Fruit fly (Drosophila melanogaster) whole organism, embryonic: Measurements from ENCODE around the gene EMC5.

ENCODE experiments used
- BEAF-32 ChIP-seq: fragments of 200-800 bp; sonication (Bioruptor generic); optimal IDR thresholded peaks from 3 replicates; lab custom pipeline; 2017; ENCODE audit warnings: missing biosample characterization, missing genetic modification characterization, mild to moderate bottlenecking, moderate library complexity, missing genetic modification reagents
- CG10147 ChIP-seq: fragments of 200-800 bp; sonication (Bioruptor generic); optimal IDR thresholded peaks from 2 replicates; lab custom pipeline; 2019; ENCODE audit warnings: missing biosample characterization, mild to moderate bottlenecking, missing genetic modification characterization, moderate library complexity
- CG10543 ChIP-seq: fragments of 200-800 bp; sonication (Bioruptor generic); optimal IDR thresholded peaks from 3 replicates; lab custom pipeline; 2017; ENCODE audit warnings: missing biosample characterization, mild to moderate bottlenecking, missing genetic modification characterization, moderate library complexity
- CG10565 ChIP-seq: fragments of 200-800 bp; sonication (Bioruptor generic); optimal IDR thresholded peaks from 3 replicates; lab custom pipeline; 2016; ENCODE audit warnings: missing biosample characterization, mild to moderate bottlenecking, missing genetic modification characterization
- CG11560 ChIP-seq: fragments of 200-800 bp; sonication (Bioruptor generic); IDR thresholded peaks from 3 replicates; pipeline ENCODE4 v1.3.6; 2022; ENCODE audit warnings: missing biosample characterization, missing genetic modification characterization
- CG12071 ChIP-seq: fragments of 200-800 bp; sonication (Bioruptor generic); optimal IDR thresholded peaks from 3 replicates; lab custom pipeline; 2018; ENCODE audit warnings: missing biosample characterization, mild to moderate bottlenecking, missing genetic modification characterization
- CG12942 ChIP-seq: fragments of 200-800 bp; sonication (Bioruptor generic); optimal IDR thresholded peaks from 3 replicates; lab custom pipeline; 2016; ENCODE audit warnings: missing biosample characterization, missing genetic modification characterization
- CG15073 ChIP-seq: fragments of 200-800 bp; sonication (Bioruptor generic); optimal IDR thresholded peaks from 2 replicates; lab custom pipeline; 2016; ENCODE audit warnings: missing biosample characterization, missing genetic modification characterization
- CG17612 ChIP-seq: fragments of 200-800 bp; sonication (Bioruptor generic); IDR thresholded peaks from 2 replicates; pipeline ENCODE4 v1.3.6; 2022; ENCODE audit warnings: missing biosample characterization, missing genetic modification characterization
- CG18262 ChIP-seq: fragments of 200-800 bp; optimal IDR thresholded peaks from 3 replicates; lab custom pipeline; 2019; ENCODE audit warnings: missing biosample characterization, mild to moderate bottlenecking, missing genetic modification characterization, moderate library complexity
- CG2129 ChIP-seq: fragments of 200-800 bp; sonication (Bioruptor generic); IDR thresholded peaks from 2 replicates; pipeline ENCODE4 v1.3.6; 2022; ENCODE audit warnings: missing biosample characterization, missing genetic modification characterization; ENCODE audit not compliant: partially characterized antibody
- CG2678 ChIP-seq: fragments of 200-800 bp; sonication (Bioruptor generic); optimal IDR thresholded peaks from 3 replicates; lab custom pipeline; 2019; ENCODE audit warnings: missing biosample characterization, mild to moderate bottlenecking, missing genetic modification characterization, moderate library complexity
- CG30020 ChIP-seq: fragments of 200-800 bp; optimal IDR thresholded peaks from 2 replicates; lab custom pipeline; 2019; ENCODE audit warnings: missing biosample characterization, mild to moderate bottlenecking, missing genetic modification characterization, moderate library complexity
- CG33557 ChIP-seq: fragments of 200-800 bp; sonication (Bioruptor generic); optimal IDR thresholded peaks from 2 replicates; lab custom pipeline; 2019; ENCODE audit warnings: missing biosample characterization, mild to moderate bottlenecking, missing genetic modification characterization, moderate library complexity
- CG3726 ChIP-seq: fragments of 200-800 bp; sonication (Bioruptor generic); IDR thresholded peaks from 3 replicates; pipeline ENCODE4, ENCODE4 v1.3.6; 2022; ENCODE audit warnings: missing biosample characterization, missing genetic modification characterization
- CG3847 ChIP-seq: fragments of 200-800 bp; sonication (Bioruptor generic); IDR thresholded peaks from 2 replicates; pipeline ENCODE4 v1.3.6; 2022; ENCODE audit warnings: missing biosample characterization, missing genetic modification characterization
- CG6175 ChIP-seq: fragments of 200-800 bp; sonication (Bioruptor generic); IDR thresholded peaks from 3 replicates; pipeline ENCODE4 v1.3.6; 2022; ENCODE audit warnings: missing biosample characterization, missing genetic modification characterization
- CG6683 ChIP-seq: fragments of 200-800 bp; sonication (Bioruptor generic); optimal IDR thresholded peaks from 2 replicates; lab custom pipeline; 2017; ENCODE audit warnings: missing biosample characterization, mild to moderate bottlenecking, missing genetic modification characterization, missing genetic modification reagents
- CG6813 ChIP-seq: fragments of 200-800 bp; sonication (Bioruptor generic); optimal IDR thresholded peaks from 2 replicates; lab custom pipeline; 2017; ENCODE audit warnings: missing biosample characterization, missing genetic modification characterization, mild to moderate bottlenecking, moderate library complexity, missing genetic modification reagents
- CG9797 ChIP-seq: fragments of 200-800 bp; sonication (Bioruptor generic); optimal IDR thresholded peaks from 3 replicates; lab custom pipeline; 2018; ENCODE audit warnings: missing biosample characterization, mild to moderate bottlenecking, missing genetic modification characterization
- Dad ChIP-seq: fragments of 200-800 bp; sonication (Bioruptor generic); optimal IDR thresholded peaks from 3 replicates; lab custom pipeline; 2016; ENCODE audit warnings: missing biosample characterization, missing genetic modification characterization
- Dll ChIP-seq: fragments of 200-800 bp; sonication (Bioruptor generic); IDR thresholded peaks from 4 replicates; pipeline ENCODE4 v1.3.6; 2022; ENCODE audit warnings: missing biosample characterization, missing genetic modification characterization; ENCODE audit not compliant: partially characterized antibody
- Elba2 ChIP-seq: fragments of 200-800 bp; sonication (Bioruptor generic); optimal IDR thresholded peaks from 3 replicates; lab custom pipeline; 2016; ENCODE audit warnings: missing biosample characterization, missing genetic modification characterization
- Ets97D ChIP-seq: fragments of 200-800 bp; sonication (Bioruptor generic); optimal IDR thresholded peaks from 3 replicates; lab custom pipeline; 2016; ENCODE audit warnings: missing biosample characterization, missing genetic modification characterization
- H2.0 ChIP-seq: fragments of 200-800 bp; sonication (Bioruptor generic); IDR thresholded peaks from 2 replicates; pipeline ENCODE4 v1.3.6; 2022; ENCODE audit warnings: missing biosample characterization, missing genetic modification characterization
- Jarid2 ChIP-seq: fragments of 200-800 bp; sonication (Bioruptor generic); optimal IDR thresholded peaks from 3 replicates; lab custom pipeline; 2017; ENCODE audit warnings: mild to moderate bottlenecking, missing biosample characterization, missing genetic modification reagents, missing genetic modification characterization
- Max ChIP-seq: fragments of 200-800 bp; sonication (Bioruptor generic); optimal IDR thresholded peaks from 2 replicates; lab custom pipeline; 2016; ENCODE audit warnings: missing biosample characterization, mild to moderate bottlenecking, missing genetic modification characterization
- Nf-YC ChIP-seq: fragments of 200-800 bp; optimal IDR thresholded peaks from 3 replicates; lab custom pipeline; 2019; ENCODE audit warnings: missing biosample characterization, mild to moderate bottlenecking, missing genetic modification characterization, moderate library complexity
- Scr ChIP-seq: fragments of 200-800 bp; sonication (Bioruptor generic); IDR thresholded peaks from 2 replicates; pipeline ENCODE4 v1.3.6; 2022; ENCODE audit warnings: missing biosample characterization, missing genetic modification characterization; ENCODE audit not compliant: partially characterized antibody
- Sry-δ ChIP-seq: fragments of 200-800 bp; sonication (Bioruptor generic); optimal IDR thresholded peaks from 2 replicates; lab custom pipeline; 2016; ENCODE audit warnings: missing biosample characterization, missing genetic modification characterization
- Vsx1 ChIP-seq: fragments of 200-800 bp; sonication (Bioruptor generic); optimal IDR thresholded peaks from 2 replicates; lab custom pipeline; 2017; ENCODE audit warnings: missing biosample characterization, mild to moderate bottlenecking, missing genetic modification characterization, missing genetic modification reagents
- chm ChIP-seq: fragments of 200-800 bp; sonication (Bioruptor generic); IDR thresholded peaks from 2 replicates; pipeline ENCODE4 v1.3.6; 2022; ENCODE audit warnings: missing biosample characterization, missing genetic modification characterization
- dmrt99B ChIP-seq: fragments of 200-800 bp; sonication (Bioruptor generic); optimal IDR thresholded peaks from 2 replicates; lab custom pipeline; 2018; ENCODE audit warnings: missing biosample characterization, mild to moderate bottlenecking, missing genetic modification characterization, moderate library complexity
- eyg ChIP-seq: fragments of 200-800 bp; sonication (Bioruptor generic); optimal IDR thresholded peaks from 3 replicates; lab custom pipeline; 2016; ENCODE audit warnings: missing biosample characterization, missing genetic modification characterization
- grn ChIP-seq: fragments of 200-800 bp; sonication (Bioruptor generic); optimal IDR thresholded peaks from 3 replicates; lab custom pipeline; 2017; ENCODE audit warnings: missing biosample characterization, missing genetic modification characterization
- hth ChIP-seq: fragments of >200 bp; optimal IDR thresholded peaks from 2 replicates; lab custom pipeline; 2017; ENCODE audit warnings: inconsistent platforms
- lmd ChIP-seq: fragments of 200-800 bp; sonication (Bioruptor generic); IDR thresholded peaks from 2 replicates; pipeline ENCODE4 v1.3.6; 2022; ENCODE audit warnings: missing biosample characterization, missing genetic modification characterization
- pb ChIP-seq: fragments of 200-800 bp; sonication (Bioruptor generic); optimal IDR thresholded peaks from 3 replicates; lab custom pipeline; 2016; ENCODE audit warnings: missing biosample characterization, missing genetic modification characterization
- pita ChIP-seq: fragments of 200-800 bp; sonication (Bioruptor generic); optimal IDR thresholded peaks from 2 replicates; lab custom pipeline; 2017; ENCODE audit warnings: missing biosample characterization, mild to moderate bottlenecking, missing genetic modification characterization
- rib ChIP-seq: fragments of 200-800 bp; sonication (Bioruptor generic); IDR thresholded peaks from 2 replicates; pipeline ENCODE4 v1.3.6; 2022; ENCODE audit warnings: missing biosample characterization, missing genetic modification characterization
- ro ChIP-seq: fragments of 200-800 bp; sonication (Bioruptor generic); IDR thresholded peaks from 2 replicates; pipeline ENCODE4 v1.3.6; 2022; ENCODE audit warnings: missing biosample characterization, missing genetic modification characterization
- row ChIP-seq: fragments of 200-800 bp; sonication (Bioruptor generic); IDR thresholded peaks from 3 replicates; pipeline ENCODE4 v1.3.6; 2022; ENCODE audit warnings: missing biosample characterization, missing genetic modification characterization
- scrt ChIP-seq: fragments of 200-800 bp; sonication (Bioruptor generic); optimal IDR thresholded peaks from 2 replicates; lab custom pipeline; 2018; ENCODE audit warnings: missing biosample characterization, mild to moderate bottlenecking, missing genetic modification characterization, moderate library complexity
- seq ChIP-seq: fragments of 200-800 bp; sonication (Bioruptor generic); IDR thresholded peaks from 2 replicates; pipeline ENCODE4 v1.3.6; 2022; ENCODE audit warnings: missing biosample characterization, missing genetic modification characterization
- sima ChIP-seq: fragments of 200-800 bp; sonication (Bioruptor generic); optimal IDR thresholded peaks from 2 replicates; lab custom pipeline; 2016; ENCODE audit warnings: missing biosample characterization, missing genetic modification characterization
- sisA ChIP-seq: fragments of 200-800 bp; sonication (Bioruptor generic); IDR thresholded peaks from 2 replicates; pipeline ENCODE4 v1.3.6; 2022; ENCODE audit warnings: missing biosample characterization, missing genetic modification characterization
- sqz ChIP-seq: fragments of 200-800 bp; sonication (Bioruptor generic); optimal IDR thresholded peaks from 3 replicates; lab custom pipeline; 2018; ENCODE audit warnings: missing biosample characterization, mild to moderate bottlenecking, missing genetic modification characterization
- tap ChIP-seq: fragments of 200-800 bp; optimal IDR thresholded peaks from 3 replicates; lab custom pipeline; 2019; ENCODE audit warnings: missing biosample characterization, mild to moderate bottlenecking, missing genetic modification characterization, moderate library complexity
- wdn ChIP-seq: fragments of 200-800 bp; sonication (Bioruptor generic); IDR thresholded peaks from 2 replicates; pipeline ENCODE4 v1.3.6; 2022; ENCODE audit warnings: missing biosample characterization, missing genetic modification characterization
- zen ChIP-seq: fragments of 200-800 bp; sonication (Bioruptor generic); optimal IDR thresholded peaks from 3 replicates; lab custom pipeline; 2018; ENCODE audit warnings: missing biosample characterization, mild to moderate bottlenecking, missing genetic modification characterization, moderate library complexity

EMC5 gene

dm6 chr2L:18974063-18974779 lies 13.3 kb upstream of the EMC5 start, which contains the start of the genes L2HGDH and CG10431 (continued):
- TF ChIP-seq CG33557 (GFP tag; lab: Kevin White, UChicago) (no peak), zen (tag; lab: Kevin White, UChicago) (peak; percentile 66), lmd (GFP tag; lab: Robert Waterston, UW) (0 out of 2 replicates have a peak, but pooled peaks have one; percentile 21), CG10565 (GFP tag; lab: Kevin White, UChicago) (no peak), Dll (GFP tag; lab: Robert Waterston, UW) (peak; percentile 38; the same call in 1 of the 4 replicates), Dad (GFP tag; lab: Kevin White, UChicago) (no peak), H2.0 (GFP tag; lab: Robert Waterston, UW) (no peak), dmrt99B (peak; percentile 60), CG3726 (GFP tag; lab: Robert Waterston, UW) (no peak), Vsx1 (GFP tag; lab: Kevin White, UChicago) (peak; percentile 72), BEAF-32 (GFP tag; lab: Kevin White, UChicago) (peak; percentile 52), wdn (GFP tag; lab: Robert Waterston, UW) (0 out of 2 replicates have a peak, but pooled peaks have one; percentile 4), CG17612 (GFP tag; lab: Robert Waterston, UW) (no peak), sima (no peak), CG3847 (GFP tag; lab: Robert Waterston, UW) (peak; percentile 64), tap (tag; lab: Kevin White, UChicago) (peak; percentile 38), CG2129 (GFP tag; lab: Robert Waterston, UW) (no peak), seq (GFP tag; lab: Robert Waterston, UW) (peak; percentile 39; the same call in 1 of the 2 replicates), rib (GFP tag; lab: Robert Waterston, UW) (no peak), Jarid2 (peak; percentile 57), CG6813 (GFP tag; lab: Kevin White, UChicago) (peak; percentile 41), CG18262 (tag; lab: Kevin White, UChicago) (peak; percentile 69), Scr (no peak), CG2678 (tag; lab: Kevin White, UChicago) (peak; percentile 75), CG15073 (GFP tag; lab: Kevin White, UChicago) (no peak), pita (no peak), CG10543 (GFP tag; lab: Kevin White, UChicago) (peak; percentile 92), ro (no peak), Elba2 (GFP tag; lab: Kevin White, UChicago) (no peak), Sry-δ (GFP tag; lab: Kevin White, UChicago) (peak; percentile 35), Nf-YC (tag; lab: Kevin White, UChicago) (peak; percentile 67), sisA (GFP tag; lab: Robert Waterston, UW) (no peak), Max (GFP tag; lab: Kevin White, UChicago) (peak; percentile 72), CG6175 (no peak), CG12071 (GFP tag; lab: Kevin White, UChicago) (peak; percentile 57), sqz (GFP tag; lab: Kevin White, UChicago) (no peak), CG12942 (GFP tag; lab: Kevin White, UChicago) (peak; percentile 34), pb (GFP tag; lab: Kevin White, UChicago) (no peak), CG10147 (GFP tag; lab: Kevin White, UChicago) (peak; percentile 50), eyg (GFP tag; lab: Kevin White, UChicago) (no peak), grn (GFP tag; lab: Kevin White, UChicago) (peak; percentile 28), row (GFP tag; lab: Robert Waterston, UW) (peak; percentile 77), CG6683 (GFP tag; lab: Kevin White, UChicago) (no peak), scrt (GFP tag; lab: Kevin White, UChicago) (peak; percentile 41), Ets97D (GFP tag; lab: Kevin White, UChicago) (peak; percentile 41), chm (GFP tag; lab: Robert Waterston, UW) (no peak), CG11560 (tag; lab: Robert Waterston, UW) (no peak), CG9797 (GFP tag; lab: Kevin White, UChicago) (peak; percentile 65), CG30020 (tag; lab: Kevin White, UChicago) (peak; percentile 60), hth (lab: Kevin White, UChicago) (no peak)
